Fruit fly (Drosophila melanogaster) S2 (cell line): Measurements from ENCODE around the gene Gr89a.

Experiments
- CG8478 ChIP-seq: fragments of >200 bp; optimal IDR thresholded peaks from 2 replicates; lab custom pipeline; 2018
- CTCF ChIP-seq, 2 experiments: fragments of >200 bp; optimal IDR thresholded peaks; 2 replicates each; lab custom pipeline; 2018

DNA sequence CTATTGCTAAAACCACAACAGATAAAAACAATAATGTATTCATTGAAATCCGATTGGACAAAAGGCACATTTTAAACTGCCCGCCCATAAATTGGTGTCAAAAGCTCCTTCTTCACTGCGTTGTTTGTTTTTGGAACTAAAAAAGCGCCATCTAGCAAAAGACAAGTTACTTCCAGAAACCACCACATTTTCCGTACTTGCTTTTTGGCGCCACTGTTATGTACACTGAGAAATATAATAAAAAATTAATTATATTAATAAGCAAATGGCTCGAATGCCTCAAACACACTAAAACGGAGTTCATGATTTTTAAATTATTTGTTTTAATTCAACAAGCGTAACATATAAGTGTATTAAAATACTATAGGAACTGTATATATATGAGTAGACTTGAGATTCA, 1.4 kb downstream of the Gr89a start:
- TF ChIP-seq CTCF (optimal IDR thresholded peaks at IDR 0.05; lab: Kevin White, UChicago): peak; percentile 91 to 96
- no peak for TF ChIP-seq CG8478
